Fruit fly (Drosophila melanogaster) whole organism, embryonic: ENCODE data around the gene Oatp30B.

Experiments
- BtbVII ChIP-seq: fragments of 200-800 bp; sonication (Bioruptor generic); optimal IDR thresholded peaks from 3 replicates; lab custom pipeline; 2017; ENCODE audit warnings: missing biosample characterization, mild to moderate bottlenecking, missing genetic modification characterization
- CG1024 ChIP-seq: fragments of 200-800 bp; sonication (Bioruptor generic); IDR thresholded peaks from 2 replicates; pipeline ENCODE4 v1.3.6; 2022; ENCODE audit warnings: missing biosample characterization, missing genetic modification characterization
- CG12391 ChIP-seq: fragments of 200-800 bp; sonication (Bioruptor generic); optimal IDR thresholded peaks from 3 replicates; lab custom pipeline; 2018; ENCODE audit warnings: missing biosample characterization, mild to moderate bottlenecking, missing genetic modification characterization, moderate library complexity
- CG12769 ChIP-seq: fragments of 200-800 bp; sonication (Bioruptor generic); optimal IDR thresholded peaks from 2 replicates; lab custom pipeline; 2019; ENCODE audit warnings: missing biosample characterization, mild to moderate bottlenecking, missing genetic modification characterization, moderate library complexity
- CG13296 ChIP-seq: fragments of 200-800 bp; sonication (Bioruptor generic); optimal IDR thresholded peaks from 3 replicates; lab custom pipeline; 2018; ENCODE audit warnings: missing biosample characterization, mild to moderate bottlenecking, missing genetic modification characterization
- CG15601 ChIP-seq: fragments of 200-800 bp; sonication (Bioruptor generic); optimal IDR thresholded peaks from 3 replicates; lab custom pipeline; 2019; ENCODE audit warnings: missing biosample characterization, mild to moderate bottlenecking, missing genetic modification characterization, moderate library complexity
- CG17385 ChIP-seq: fragments of 200-800 bp; sonication (Bioruptor generic); optimal IDR thresholded peaks from 3 replicates; lab custom pipeline; 2018; ENCODE audit warnings: missing biosample characterization, mild to moderate bottlenecking, missing genetic modification characterization
- CG17802 ChIP-seq: fragments of 200-800 bp; sonication (Bioruptor generic); optimal IDR thresholded peaks from 2 replicates; lab custom pipeline; 2018; ENCODE audit warnings: missing biosample characterization, mild to moderate bottlenecking, missing genetic modification characterization, moderate library complexity
- CG17829 ChIP-seq: fragments of 200-800 bp; optimal IDR thresholded peaks from 2 replicates; lab custom pipeline; 2019; ENCODE audit warnings: missing biosample characterization, mild to moderate bottlenecking, missing genetic modification characterization, moderate library complexity
- CG18619 ChIP-seq: fragments of 200-800 bp; sonication (Bioruptor generic); optimal IDR thresholded peaks from 3 replicates; lab custom pipeline; 2017; ENCODE audit warnings: missing biosample characterization, mild to moderate bottlenecking, missing genetic modification characterization
- CG2678 ChIP-seq: fragments of 200-800 bp; sonication (Bioruptor generic); optimal IDR thresholded peaks from 3 replicates; lab custom pipeline; 2019; ENCODE audit warnings: missing biosample characterization, mild to moderate bottlenecking, missing genetic modification characterization, moderate library complexity
- CG30020 ChIP-seq: fragments of 200-800 bp; optimal IDR thresholded peaks from 2 replicates; lab custom pipeline; 2019; ENCODE audit warnings: missing biosample characterization, mild to moderate bottlenecking, missing genetic modification characterization, moderate library complexity
- CG3065 ChIP-seq: fragments of 200-800 bp; sonication (Bioruptor generic); optimal IDR thresholded peaks from 2 replicates; lab custom pipeline; 2016; ENCODE audit warnings: missing biosample characterization, missing genetic modification characterization
- CG4424 ChIP-seq: fragments of 200-800 bp; sonication (Bioruptor generic); optimal IDR thresholded peaks from 3 replicates; lab custom pipeline; 2016; ENCODE audit warnings: missing biosample characterization, missing genetic modification characterization
- CG4820 ChIP-seq: fragments of 200-800 bp; sonication (Bioruptor generic); optimal IDR thresholded peaks from 3 replicates; lab custom pipeline; 2016; ENCODE audit warnings: missing biosample characterization, missing genetic modification characterization
- CG5180 ChIP-seq: fragments of 200-800 bp; sonication (Bioruptor generic); optimal IDR thresholded peaks from 3 replicates; lab custom pipeline; 2017; ENCODE audit warnings: missing biosample characterization, missing genetic modification characterization, mild to moderate bottlenecking, moderate library complexity, missing genetic modification reagents
- CG6813 ChIP-seq: fragments of 200-800 bp; sonication (Bioruptor generic); optimal IDR thresholded peaks from 2 replicates; lab custom pipeline; 2017; ENCODE audit warnings: missing biosample characterization, missing genetic modification characterization, mild to moderate bottlenecking, moderate library complexity, missing genetic modification reagents
- CG7556 ChIP-seq: fragments of 200-800 bp; sonication (Bioruptor generic); optimal IDR thresholded peaks from 2 replicates; lab custom pipeline; 2017; ENCODE audit warnings: missing biosample characterization, mild to moderate bottlenecking, missing genetic modification characterization
- CG9932 ChIP-seq: fragments of 200-800 bp; sonication (Bioruptor generic); IDR thresholded peaks from 2 replicates; pipeline ENCODE4 v1.3.6; 2022; ENCODE audit warnings: missing biosample characterization, missing genetic modification characterization
- Dek ChIP-seq: fragments of 200-800 bp; sonication (Bioruptor generic); optimal IDR thresholded peaks from 3 replicates; lab custom pipeline; 2019; ENCODE audit warnings: missing biosample characterization, mild to moderate bottlenecking, missing genetic modification characterization, moderate library complexity
- Doc3 ChIP-seq: fragments of 200-800 bp; sonication (Bioruptor generic); IDR thresholded peaks from 3 replicates; pipeline ENCODE4 v1.3.6; 2022; ENCODE audit warnings: missing biosample characterization, missing genetic modification characterization; ENCODE audit not compliant: partially characterized antibody
- Elba2 ChIP-seq: fragments of 200-800 bp; sonication (Bioruptor generic); optimal IDR thresholded peaks from 3 replicates; lab custom pipeline; 2016; ENCODE audit warnings: missing biosample characterization, missing genetic modification characterization
- GATAe ChIP-seq: fragments of 200-800 bp; sonication (Bioruptor generic); conservative IDR thresholded peaks from 2 replicates; pipeline ENCODE4 v1.3.6; 2022; ENCODE audit warnings: missing biosample characterization, missing genetic modification characterization
- HLH4C ChIP-seq: fragments of 200-800 bp; sonication (Bioruptor generic); IDR thresholded peaks from 3 replicates; pipeline ENCODE4 v1.3.6; 2022; ENCODE audit warnings: missing biosample characterization, missing genetic modification characterization; ENCODE audit not compliant: partially characterized antibody
- HLH54F ChIP-seq: fragments of 200-800 bp; sonication (Bioruptor generic); optimal IDR thresholded peaks from 3 replicates; lab custom pipeline; 2016; ENCODE audit warnings: missing biosample characterization, missing genetic modification characterization
- Hr3 ChIP-seq: fragments of 200-800 bp; sonication (Bioruptor generic); optimal IDR thresholded peaks from 3 replicates; lab custom pipeline; 2016; ENCODE audit warnings: missing biosample characterization, missing genetic modification characterization
- Lim3 ChIP-seq: fragments of 200-800 bp; sonication (Bioruptor generic); IDR thresholded peaks from 2 replicates; pipeline ENCODE4 v1.3.6; 2022; ENCODE audit warnings: missing biosample characterization, missing genetic modification characterization
- MTF-1 ChIP-seq: fragments of 200-800 bp; sonication (Bioruptor generic); optimal IDR thresholded peaks from 2 replicates; lab custom pipeline; 2018; ENCODE audit warnings: missing biosample characterization, mild to moderate bottlenecking, missing genetic modification characterization, borderline replicate concordance
- PHDP ChIP-seq: fragments of 200-800 bp; sonication (Bioruptor generic); optimal IDR thresholded peaks from 3 replicates; lab custom pipeline; 2018; ENCODE audit warnings: missing biosample characterization, mild to moderate bottlenecking, missing genetic modification characterization, moderate library complexity
- Sox102F ChIP-seq: fragments of 200-800 bp; sonication (Bioruptor generic); optimal IDR thresholded peaks from 2 replicates; lab custom pipeline; 2018; ENCODE audit warnings: missing biosample characterization, mild to moderate bottlenecking, missing genetic modification characterization, moderate library complexity
- btn ChIP-seq: fragments of 200-800 bp; sonication (Bioruptor generic); optimal IDR thresholded peaks from 2 replicates; lab custom pipeline; 2016; ENCODE audit warnings: missing biosample characterization, missing genetic modification characterization
- chm ChIP-seq: fragments of 200-800 bp; sonication (Bioruptor generic); IDR thresholded peaks from 2 replicates; pipeline ENCODE4 v1.3.6; 2022; ENCODE audit warnings: missing biosample characterization, missing genetic modification characterization
- dmrt11E ChIP-seq: fragments of 200-800 bp; sonication (Bioruptor generic); optimal IDR thresholded peaks from 3 replicates; lab custom pipeline; 2018; ENCODE audit warnings: missing biosample characterization, mild to moderate bottlenecking, missing genetic modification characterization, moderate library complexity
- dpn ChIP-seq, 2 experiments: fragments of 200-800 bp; sonication (Bioruptor generic); optimal IDR thresholded peaks; 3 replicates each; lab custom pipeline; 2016; ENCODE audit warnings: missing biosample characterization in 2 of 2, missing genetic modification characterization in 2 of 2
- dysf ChIP-seq: fragments of 200-800 bp; sonication (Bioruptor generic); IDR thresholded peaks from 3 replicates; pipeline ENCODE4 v1.3.6; 2022; ENCODE audit warnings: missing biosample characterization, missing genetic modification characterization
- fd102C ChIP-seq: fragments of 200-800 bp; sonication (Bioruptor generic); optimal IDR thresholded peaks from 2 replicates; lab custom pipeline; 2018; ENCODE audit warnings: missing biosample characterization, mild to moderate bottlenecking, missing genetic modification characterization, moderate library complexity
- fu2 ChIP-seq: fragments of 200-800 bp; sonication (Bioruptor generic); optimal IDR thresholded peaks from 2 replicates; lab custom pipeline; 2016; ENCODE audit warnings: missing biosample characterization, missing genetic modification characterization
- hkb ChIP-seq, 2 experiments: fragments of 200-800 bp in 1 of 2; fragments of >200 bp in 1 of 2; sonication (Bioruptor generic) in 1 of 2; IDR thresholded peaks in 1 of 2; optimal IDR thresholded peaks in 1 of 2; 2 replicates each; pipeline versions ENCODE4 v1.3.6 to Lab custom; 2017 to 2022; ENCODE audit warnings: missing biosample characterization in 1 of 2, missing genetic modification characterization in 1 of 2
- mam ChIP-seq: fragments of 200-800 bp; sonication (Bioruptor generic); optimal IDR thresholded peaks from 3 replicates; lab custom pipeline; 2016; ENCODE audit warnings: missing biosample characterization, missing genetic modification characterization
- onecut ChIP-seq: fragments of 200-800 bp; sonication (Bioruptor generic); IDR thresholded peaks from 2 replicates; pipeline ENCODE4 v1.3.6; 2022; ENCODE audit warnings: missing biosample characterization, missing genetic modification characterization
- pho ChIP-seq: fragments of 200-800 bp; sonication (Bioruptor generic); optimal IDR thresholded peaks from 2 replicates; lab custom pipeline; 2016; ENCODE audit warnings: missing biosample characterization, missing genetic modification characterization
- psq ChIP-seq: fragments of 200-800 bp; sonication (Bioruptor generic); optimal IDR thresholded peaks from 2 replicates; lab custom pipeline; 2017; ENCODE audit warnings: missing biosample characterization, missing genetic modification characterization
- ro ChIP-seq: fragments of 200-800 bp; sonication (Bioruptor generic); IDR thresholded peaks from 2 replicates; pipeline ENCODE4 v1.3.6; 2022; ENCODE audit warnings: missing biosample characterization, missing genetic modification characterization
- sc ChIP-seq, 3 experiments: fragments of >200 bp in 2 of 3; fragments of 200-800 bp in 1 of 3; sonication (Bioruptor generic) in 1 of 3; optimal IDR thresholded peaks; 2 replicates in 2 of 3; 3 replicates in 1 of 3; lab custom pipeline; 2017; ENCODE audit warnings: mild to moderate bottlenecking in 1 of 3, missing biosample characterization in 1 of 3, missing genetic modification characterization in 1 of 3, missing genetic modification reagents in 1 of 3
- sug ChIP-seq: fragments of 200-800 bp; optimal IDR thresholded peaks from 2 replicates; lab custom pipeline; 2019; ENCODE audit warnings: missing biosample characterization, mild to moderate bottlenecking, missing genetic modification characterization, moderate library complexity
- tin ChIP-seq: fragments of 200-800 bp; sonication (Bioruptor generic); optimal IDR thresholded peaks from 3 replicates; lab custom pipeline; 2016; ENCODE audit warnings: missing biosample characterization, missing genetic modification characterization
- tio ChIP-seq: fragments of 200-800 bp; sonication (Bioruptor generic); optimal IDR thresholded peaks from 2 replicates; lab custom pipeline; 2017; ENCODE audit warnings: missing biosample characterization, missing genetic modification characterization, inconsistent platforms
- trh ChIP-seq: fragments of 200-800 bp; sonication (Bioruptor generic); optimal IDR thresholded peaks from 2 replicates; lab custom pipeline; 2016; ENCODE audit warnings: missing biosample characterization, missing genetic modification characterization
- wor ChIP-seq: fragments of 200-800 bp; sonication (Bioruptor generic); IDR thresholded peaks from 2 replicates; pipeline ENCODE4 v1.3.6; 2022; ENCODE audit warnings: missing biosample characterization, missing genetic modification characterization

The Oatp30B gene

DNA sequence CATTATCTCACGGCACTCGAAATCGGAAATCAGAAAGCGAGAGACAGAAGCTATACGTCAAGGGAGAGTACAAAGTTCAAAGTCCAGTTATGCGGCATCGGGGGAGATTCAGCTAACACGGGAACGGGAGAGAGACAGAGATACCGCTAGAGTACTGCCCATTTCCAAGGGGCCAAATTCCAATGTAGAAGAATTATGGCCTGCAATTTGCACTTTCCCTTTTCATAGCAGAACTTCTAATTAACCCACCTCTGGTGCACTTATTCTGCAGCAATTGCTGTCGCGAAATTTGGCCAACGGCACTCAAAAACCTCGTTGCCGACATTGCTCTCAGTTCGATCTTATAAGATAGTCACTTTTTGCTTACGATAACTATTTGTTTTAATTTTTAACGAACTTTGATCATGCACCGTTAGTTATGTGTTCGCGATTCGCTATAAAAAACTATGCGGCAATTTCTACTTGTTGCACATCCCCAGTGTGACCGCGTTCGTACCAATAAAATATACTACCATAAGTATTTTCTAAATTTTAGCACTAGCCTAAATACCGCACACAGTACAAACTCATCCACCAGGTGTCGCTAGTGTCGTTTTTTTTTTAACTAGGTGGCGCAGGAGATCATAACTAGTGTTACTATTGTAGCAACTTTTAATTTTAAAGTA lies 55.4 kb downstream of the Oatp30B start, which contains the start of gene Mtpalpha (continued):
- TF ChIP-seq sug (tag; lab: Kevin White, UChicago), result peak; percentile 32
- peak; percentile 32 for TF ChIP-seq dmrt11E (tag; lab: Kevin White, UChicago)
- TF ChIP-seq Doc3 (GFP tag; lab: Robert Waterston, UW), result no peak
- peak; percentile 2 for TF ChIP-seq Elba2 (GFP tag; lab: Kevin White, UChicago)
- TF ChIP-seq Hr3 (GFP tag; lab: Kevin White, UChicago), result peak; percentile 43
- TF ChIP-seq Dek (tag; lab: Kevin White, UChicago), result peak; percentile 65
- TF ChIP-seq fu2 (GFP tag; lab: Kevin White, UChicago), result no peak
- TF ChIP-seq chm, result no peak
- TF ChIP-seq CG12769 (tag; lab: Kevin White, UChicago), result no peak
- TF ChIP-seq ro (GFP tag; lab: Robert Waterston, UW), result no peak
- no peak for TF ChIP-seq CG18619 (GFP tag; lab: Kevin White, UChicago)
- TF ChIP-seq onecut (GFP tag; lab: Robert Waterston, UW), result peak; percentile 33; the same call in 1 of the 2 replicates
- no peak for TF ChIP-seq CG17829 (tag; lab: Kevin White, UChicago)
- peak; percentile 14 for TF ChIP-seq HLH54F (GFP tag; lab: Kevin White, UChicago)
- TF ChIP-seq trh (GFP tag; lab: Kevin White, UChicago), result no peak
- TF ChIP-seq CG13296 (GFP tag; lab: Kevin White, UChicago), result peak; percentile 40
- TF ChIP-seq CG5180 (GFP tag; lab: Kevin White, UChicago), result no peak
- TF ChIP-seq btn (GFP tag; lab: Kevin White, UChicago), result no peak
- peak; percentile 48 for TF ChIP-seq Sox102F (GFP tag; lab: Kevin White, UChicago)
- TF ChIP-seq PHDP (tag; lab: Kevin White, UChicago), result no peak
- TF ChIP-seq CG2678 (tag; lab: Kevin White, UChicago), result no peak
- no peak for TF ChIP-seq Lim3 (GFP tag; lab: Robert Waterston, UW)
- no peak for TF ChIP-seq HLH4C
- no peak for TF ChIP-seq fd102C
- peak; percentile 44 for TF ChIP-seq CG12391 (tag; lab: Kevin White, UChicago)
- TF ChIP-seq tin, result peak; percentile 47
- no peak for TF ChIP-seq CG17385 (GFP tag; lab: Kevin White, UChicago)
- no peak for TF ChIP-seq sc (optimal IDR thresholded peaks at IDR 0.05; lab: Kevin White, UChicago)
- TF ChIP-seq sc (GFP tag; optimal IDR thresholded peaks at IDR 0.05; lab: Kevin White, UChicago), result no peak
- TF ChIP-seq hkb (optimal IDR thresholded peaks at IDR 0.05; lab: Kevin White, UChicago), result no peak
- TF ChIP-seq hkb (GFP tag; IDR thresholded peaks at IDR 0.05; lab: Robert Waterston, UW), result no peak
- no peak for TF ChIP-seq CG30020 (tag; lab: Kevin White, UChicago)
- no peak for TF ChIP-seq CG6813 (GFP tag; lab: Kevin White, UChicago)
- no peak for TF ChIP-seq CG1024 (GFP tag; lab: Robert Waterston, UW)
- TF ChIP-seq pho, result no peak
- no peak for TF ChIP-seq tio
- TF ChIP-seq MTF-1 (GFP tag; lab: Kevin White, UChicago), result no peak
- no peak for TF ChIP-seq wor (GFP tag; lab: Robert Waterston, UW)
- TF ChIP-seq CG15601 (tag; lab: Kevin White, UChicago), result peak; percentile 39
- peak; percentile 59 for TF ChIP-seq CG9932 (GFP tag; lab: Robert Waterston, UW)
- no peak for TF ChIP-seq CG17802 (tag; lab: Kevin White, UChicago)
- peak; percentile 23 for TF ChIP-seq BtbVII
- no peak for TF ChIP-seq CG4820 (GFP tag; lab: Kevin White, UChicago)
- peak; percentile 9 to 44 for TF ChIP-seq dpn (GFP tag; optimal IDR thresholded peaks at IDR 0.05; lab: Kevin White, UChicago)
- TF ChIP-seq CG7556 (GFP tag; lab: Kevin White, UChicago), result no peak
- peak; percentile 44 for TF ChIP-seq mam (GFP tag; lab: Kevin White, UChicago)
- TF ChIP-seq dysf (GFP tag; lab: Robert Waterston, UW), result peak; percentile 53; the same call in 2 of the 3 replicates
- TF ChIP-seq CG4424, result no peak
- no peak for TF ChIP-seq psq
- no peak for TF ChIP-seq GATAe
- peak; percentile 20 for TF ChIP-seq CG3065 (GFP tag; lab: Kevin White, UChicago)
